Worm (Caenorhabditis elegans) whole organism, L4 larva: ENCODE measurements around the gene srh-21.

Experiments
- F26F4.8 ChIP-seq: fragments of 200-800 bp; sonication (Bioruptor generic); conservative IDR thresholded peaks from 2 replicates; pipeline ENCODE4 v1.3.6; 2022; ENCODE audit warnings: missing genetic modification characterization, missing compliant biosample characterization
- daf-16 ChIP-seq, 3 experiments: sonication (generic microtip); optimal IDR thresholded peaks; 2 replicates each; lab custom pipeline; 2016 to 2017; ENCODE audit warnings: missing genetic modification characterization in 3 of 3, missing genetic modification reagents in 3 of 3, mild to moderate bottlenecking in 2 of 3, missing compliant biosample characterization in 2 of 3, missing biosample characterization in 1 of 3, moderate library complexity in 1 of 3
- dpl-1 ChIP-seq: fragments of 150-350 bp; optimal IDR thresholded peaks from 2 replicates; lab custom pipeline; 2014; ENCODE audit warnings: missing biosample characterization, missing genetic modification reagents, missing genetic modification characterization
- egl-27 ChIP-seq: sonication (generic microtip); optimal IDR thresholded peaks from 3 replicates; lab custom pipeline; 2017; ENCODE audit warnings: missing biosample characterization, missing genetic modification reagents, missing genetic modification characterization
- mdl-1 ChIP-seq, 2 experiments: fragments of 150-350 bp in 1 of 2; sonication (generic microtip) in 1 of 2; optimal IDR thresholded peaks; 2 replicates each; lab custom pipeline; 2014 to 2017; ENCODE audit warnings: missing biosample characterization in 2 of 2, missing genetic modification characterization in 2 of 2
- mep-1 ChIP-seq: fragments of 150-350 bp; sonication (generic microtip); optimal IDR thresholded peaks from 3 replicates; lab custom pipeline; 2014; ENCODE audit warnings: missing biosample characterization, missing genetic modification characterization
- mes-2 ChIP-seq: sonication (generic microtip); optimal IDR thresholded peaks from 2 replicates; lab custom pipeline; 2016; ENCODE audit warnings: missing genotype, mild to moderate bottlenecking, missing genetic modification characterization, missing compliant biosample characterization; ENCODE audit not compliant: poor library complexity, severe bottlenecking
- nhr-102 ChIP-seq: sonication (generic microtip); optimal IDR thresholded peaks from 2 replicates; lab custom pipeline; 2016; ENCODE audit warnings: mild to moderate bottlenecking, missing genetic modification characterization, moderate library complexity, missing compliant biosample characterization
- nhr-11 ChIP-seq: fragments of 150-350 bp; optimal IDR thresholded peaks from 2 replicates; lab custom pipeline; 2014; ENCODE audit warnings: missing biosample characterization, missing genetic modification characterization
- pqm-1 ChIP-seq: sonication (generic microtip); optimal IDR thresholded peaks from 2 replicates; lab custom pipeline; 2017; ENCODE audit warnings: missing biosample characterization, missing genetic modification characterization
- skn-1 ChIP-seq: fragments of 150-350 bp; optimal IDR thresholded peaks from 2 replicates; lab custom pipeline; 2014; ENCODE audit warnings: missing biosample characterization, missing genetic modification characterization
- ztf-11 ChIP-seq: fragments of 150-350 bp; optimal IDR thresholded peaks from 2 replicates; lab custom pipeline; 2014; ENCODE audit warnings: missing biosample characterization, missing genetic modification characterization

ce11 chrV:4967238-4967637 lies 40.8 kb downstream of the srh-21 start:
- no peak for TF ChIP-seq egl-27 (tag; lab: Kevin White, UChicago)
- no peak for TF ChIP-seq skn-1 (tag; lab: Kevin White, UChicago)
- TF ChIP-seq nhr-11 (tag; lab: Kevin White, UChicago), result no peak
- TF ChIP-seq F26F4.8, result no peak
- TF ChIP-seq mep-1 (tag; lab: Kevin White, UChicago), result no peak
- no peak for TF ChIP-seq pqm-1 (tag; lab: Kevin White, UChicago)
- no peak for TF ChIP-seq mes-2 (tag; lab: Kevin White, UChicago)
- TF ChIP-seq daf-16 (GFP tag; optimal IDR thresholded peaks at IDR 0.05; lab: Kevin White, UChicago), result no peak
- TF ChIP-seq daf-16 (tag; optimal IDR thresholded peaks at IDR 0.05; lab: Kevin White, UChicago), result no peak
- no peak for TF ChIP-seq mdl-1 (tag; optimal IDR thresholded peaks at IDR 0.05; lab: Kevin White, UChicago)
- TF ChIP-seq dpl-1 (GFP tag; lab: Kevin White, UChicago), result no peak
- TF ChIP-seq ztf-11 (tag; lab: Kevin White, UChicago), result no peak
- TF ChIP-seq nhr-102 (tag; lab: Kevin White, UChicago), result no peak
